Fruit fly (Drosophila melanogaster): Measurements from ENCODE around the gene Rlip.

dm6 chr3R:21067543-21067942, 50.1 kb downstream of the Rlip start:
- TF ChIP-seq ind (GFP tag; optimal IDR thresholded peaks at IDR 0.05) (no peak), CG3995 (GFP tag; optimal IDR thresholded peaks at IDR 0.05) (no peak), ATbp (GFP tag; optimal IDR thresholded peaks at IDR 0.05) (no peak), CG14014 (GFP tag; IDR thresholded peaks at IDR 0.05) (no peak)
